Worm (Caenorhabditis elegans): ENCODE measurements around the gene ZC513.2.

The ZC513.2 gene

DNA sequence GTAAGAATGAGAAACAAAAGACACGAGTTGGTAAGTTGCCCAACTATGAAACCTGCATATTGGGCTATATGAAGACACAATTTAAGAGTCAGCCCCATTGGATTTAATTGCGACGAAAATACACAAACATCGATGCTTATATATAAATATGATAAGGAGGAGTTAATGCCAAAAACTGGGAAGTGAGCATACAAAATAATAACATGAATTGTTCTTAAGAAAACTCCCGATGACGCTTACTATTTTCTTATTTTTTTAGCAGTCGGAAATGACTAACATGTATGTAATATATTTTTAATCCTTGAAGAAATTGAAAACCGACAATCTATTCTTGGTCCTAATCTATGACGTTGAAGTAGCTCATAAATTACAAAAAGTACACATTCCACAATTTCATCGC lies 17.8 kb downstream of the ZC513.2 start, which contains the start of gene str-144 (continued):
- TF ChIP-seq dmd-8 (GFP tag; IDR thresholded peaks at IDR 0.05) (no peak), ceh-32 (tag; optimal IDR thresholded peaks at IDR 0.05; ENCODE audit: poor library complexity) (no peak)

DNA sequence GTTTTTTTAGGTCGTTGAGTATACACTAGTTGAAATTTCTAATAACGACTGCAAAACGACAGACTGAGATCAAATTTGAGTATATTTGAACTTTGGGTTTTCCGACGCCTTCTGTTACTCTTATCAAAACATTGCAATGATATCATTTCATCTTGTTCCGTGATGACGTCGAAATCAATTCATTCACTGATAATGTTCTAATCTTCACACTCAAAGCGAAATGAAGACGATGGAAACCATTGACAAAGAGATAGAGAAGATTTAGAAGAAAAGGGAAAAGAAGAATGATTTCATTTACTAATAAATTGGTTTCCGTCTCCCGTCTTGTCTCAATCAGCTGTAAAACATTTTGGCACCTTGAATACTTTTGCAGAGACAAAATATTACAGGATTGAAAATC lies 18.9 kb downstream of the ZC513.2 start:
- TF ChIP-seq daf-19 (GFP tag; conservative IDR thresholded peaks at IDR 0.05) = no peak
- TF ChIP-seq unc-62 (GFP tag; optimal IDR thresholded peaks at IDR 0.05 in 1 of 2) = peak in 1 of 2 experiments; percentile 80
- no peak for TF ChIP-seq unc-62 (tag; optimal IDR thresholded peaks at IDR 0.05)
- no peak for TF ChIP-seq skn-1 (tag; optimal IDR thresholded peaks at IDR 0.05)
- no peak for TF ChIP-seq daf-12 (tag; optimal IDR thresholded peaks at IDR 0.05)
- no peak for TF ChIP-seq egl-43 (GFP tag; IDR thresholded peaks at IDR 0.05)
- peak; percentile 52 for TF ChIP-seq nhr-28 (tag; optimal IDR thresholded peaks at IDR 0.05)
- peak in 1 of 2 experiments; percentile 24 for TF ChIP-seq mdl-1 (tag; optimal IDR thresholded peaks at IDR 0.05)

DNA sequence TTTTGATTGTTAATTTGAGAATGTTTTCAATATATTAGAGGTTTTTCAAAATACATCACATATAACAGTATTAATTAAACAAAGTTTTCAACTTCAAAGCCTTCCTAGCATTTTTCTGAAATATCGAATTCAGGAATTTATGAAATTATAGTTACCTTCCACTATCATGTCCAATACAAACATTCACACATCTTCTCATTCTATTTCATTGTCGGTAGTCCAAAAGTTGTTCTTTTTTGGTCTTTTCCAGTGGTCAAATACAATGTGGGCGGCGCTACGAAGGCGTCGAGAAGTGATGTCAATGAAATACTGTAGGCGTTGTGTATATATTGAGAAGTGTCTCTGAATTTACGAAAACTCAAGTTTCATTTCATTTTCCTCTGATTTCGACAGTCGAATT lies 21.5 kb downstream of the ZC513.2 start, which contains the start of gene catp-3:
Gene catp-3 (plus strand): TSS at position 301 of the 400 bp plus-strand sequence.
- TF ChIP-seq ztf-11 (tag; optimal IDR thresholded peaks at IDR 0.05) (no peak), attf-4 (tag; optimal IDR thresholded peaks at IDR 0.05) (no peak), lin-38 (GFP tag; IDR thresholded peaks at IDR 0.05) (no peak), lin-15B (tag; optimal IDR thresholded peaks at IDR 0.05) (no peak), Y48G9A.11 (GFP tag; IDR thresholded peaks at IDR 0.05) (no peak), nhr-11 (tag; optimal IDR thresholded peaks at IDR 0.05) (no peak), ZK546.5 (tag; optimal IDR thresholded peaks at IDR 0.05) (no peak), nhr-48 (tag; optimal IDR thresholded peaks at IDR 0.05) (no peak), lin-29 (GFP tag; IDR thresholded peaks at IDR 0.05) (no peak), Y5F2A.4 (GFP tag; optimal IDR thresholded peaks at IDR 0.05) (no peak), nhr-42 (GFP tag; IDR thresholded peaks at IDR 0.05) (no peak), zfp-2 (tag; optimal IDR thresholded peaks at IDR 0.05) (no peak), zag-1 (tag; optimal IDR thresholded peaks at IDR 0.05) (no peak), nhr-237 (tag; optimal IDR thresholded peaks at IDR 0.05) (no peak), F44E2.7 (GFP tag; IDR thresholded peaks at IDR 0.05) (no peak), mes-2 (tag; optimal IDR thresholded peaks at IDR 0.05; ENCODE audit: poor library complexity, severe bottlenecking) (no peak)

DNA sequence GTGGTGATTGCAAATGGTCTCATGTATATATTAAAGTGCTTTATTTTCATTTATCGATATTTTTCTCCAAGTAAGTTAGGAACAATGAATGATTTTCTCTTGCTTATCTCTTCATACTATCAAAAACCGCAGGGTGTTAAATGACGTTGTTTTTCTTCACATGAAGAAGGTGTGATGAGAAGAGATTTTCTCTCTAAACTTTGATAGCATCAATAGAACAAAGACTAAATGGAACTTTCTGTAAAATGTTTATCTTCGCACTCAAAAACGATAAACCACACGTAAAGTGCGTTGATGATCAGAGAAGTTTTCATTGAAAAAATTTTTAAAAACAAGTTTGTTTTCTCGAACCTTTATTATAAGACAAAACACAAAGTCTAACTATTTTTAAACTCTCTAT lies 25.6 kb downstream of the ZC513.2 start:
- TF ChIP-seq nhr-48 (tag; optimal IDR thresholded peaks at IDR 0.05) (peak; percentile 18), pqm-1 (tag; optimal IDR thresholded peaks at IDR 0.05) (no peak), spr-3 (GFP tag; optimal IDR thresholded peaks at IDR 0.05) (no peak), lin-38 (GFP tag; IDR thresholded peaks at IDR 0.05) (no peak), ztf-7 (tag; optimal IDR thresholded peaks at IDR 0.05) (no peak), nhr-28 (tag; optimal IDR thresholded peaks at IDR 0.05) (peak; percentile 27), egl-43 (GFP tag; IDR thresholded peaks at IDR 0.05) (no peak), tra-1 (GFP tag; IDR thresholded peaks at IDR 0.05) (no peak), F26F4.8 (GFP tag; conservative IDR thresholded peaks at IDR 0.05) (no peak), mdl-1 (tag; optimal IDR thresholded peaks at IDR 0.05) (peak in 1 of 2 experiments; percentile 32), unc-39 (tag; optimal IDR thresholded peaks at IDR 0.05) (no peak)

DNA sequence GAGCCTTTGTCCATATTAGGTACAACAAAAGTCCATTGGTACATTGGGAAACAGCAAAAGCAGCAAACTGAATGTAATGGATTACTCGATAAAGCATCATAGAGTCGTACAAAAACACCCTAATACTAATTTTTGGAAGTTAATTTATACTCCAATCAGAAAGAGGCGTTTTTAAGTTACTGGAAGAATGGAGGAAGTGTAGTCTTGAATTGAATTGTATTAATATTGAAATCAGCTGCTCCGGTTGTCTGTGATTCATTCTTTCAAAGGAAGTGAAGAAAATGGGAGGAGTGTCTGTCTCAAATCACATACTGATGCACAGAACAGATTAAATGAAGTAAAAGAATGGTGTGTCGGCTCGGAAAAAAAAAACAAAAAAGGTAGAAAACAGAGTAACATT lies 27.3 kb downstream of the ZC513.2 start, which contains the start of gene str-131:
Gene str-131 (minus strand): TSS at position 101 of the 400 bp plus-strand sequence.
- TF ChIP-seq pqm-1 (tag; optimal IDR thresholded peaks at IDR 0.05) (no peak), hmg-1.1 (GFP tag; IDR thresholded peaks at IDR 0.05) (no peak), tag-97 (GFP tag; IDR thresholded peaks at IDR 0.05) (no peak), F37D6.2 (tag; optimal IDR thresholded peaks at IDR 0.05) (no peak), lin-1 (GFP tag; IDR thresholded peaks at IDR 0.05) (no peak), hif-1 (tag; optimal IDR thresholded peaks at IDR 0.05) (no peak), spr-1 (tag; optimal IDR thresholded peaks at IDR 0.05) (no peak), hlh-30 (tag; optimal IDR thresholded peaks at IDR 0.05; ENCODE audit: insufficient read depth) (no peak), lin-39 (tag; optimal IDR thresholded peaks at IDR 0.05) (no peak), lin-13 (GFP tag; optimal IDR thresholded peaks at IDR 0.05) (no peak), jun-1 (tag; optimal IDR thresholded peaks at IDR 0.05) (no peak)

Measured in whole organism, L4 larva.